Worm (Caenorhabditis elegans) whole organism, young adult: ENCODE data around the gene Y64G10A.2.

Source experiments
- B0019.2 ChIP-seq: fragments of 200-800 bp; sonication (Bioruptor generic); conservative IDR thresholded peaks from 2 replicates; pipeline ENCODE4 v1.3.6; 2022; ENCODE audit warnings: missing genetic modification reagents, missing genetic modification characterization, missing compliant biosample characterization
- C17E4.6 ChIP-seq: fragments of 200-800 bp; sonication (Bioruptor generic); IDR thresholded peaks from 2 replicates; pipeline ENCODE4 v1.3.6; 2022; ENCODE audit warnings: missing genetic modification reagents, missing genetic modification characterization, missing compliant biosample characterization
- D2030.7 ChIP-seq: fragments of 200-800 bp; sonication (Bioruptor generic); IDR thresholded peaks from 2 replicates; pipeline ENCODE4 v1.3.6; 2022; ENCODE audit warnings: missing genetic modification reagents, missing genetic modification characterization, missing compliant biosample characterization
- F10E7.11 ChIP-seq: sonication (generic microtip); optimal IDR thresholded peaks from 2 replicates; lab custom pipeline; 2017; ENCODE audit warnings: mild to moderate bottlenecking, missing genetic modification characterization, moderate library complexity, missing compliant biosample characterization
- F33H1.4 ChIP-seq: fragments of 200-800 bp; sonication (Bioruptor generic); IDR thresholded peaks from 2 replicates; pipeline ENCODE4 v1.3.6; 2022; ENCODE audit warnings: missing genetic modification reagents, missing genetic modification characterization, missing compliant biosample characterization
- F57A8.1 ChIP-seq: fragments of 200-800 bp; sonication (Bioruptor generic); optimal IDR thresholded peaks from 2 replicates; lab custom pipeline; 2018; ENCODE audit warnings: mild to moderate bottlenecking, missing genetic modification characterization, moderate library complexity, missing compliant biosample characterization
- F57C9.4 ChIP-seq: sonication (generic microtip); optimal IDR thresholded peaks from 2 replicates; lab custom pipeline; 2017; ENCODE audit warnings: mild to moderate bottlenecking, missing genetic modification characterization, missing compliant biosample characterization
- Y53F4B.3 ChIP-seq: fragments of 200-800 bp; sonication (Bioruptor generic); IDR thresholded peaks from 2 replicates; pipeline ENCODE4 v1.3.6; 2022; ENCODE audit warnings: missing genetic modification reagents, missing genetic modification characterization, missing compliant biosample characterization
- Y79H2A.3 ChIP-seq: fragments of 200-800 bp; sonication (Bioruptor generic); conservative IDR thresholded peaks from 2 replicates; pipeline ENCODE4 v1.3.6; 2022; ENCODE audit warnings: missing genetic modification reagents, missing genetic modification characterization, missing compliant biosample characterization
- Y95B8A.8 ChIP-seq: fragments of 200-800 bp; sonication (Bioruptor generic); IDR thresholded peaks from 2 replicates; pipeline ENCODE4 v1.3.6; 2022; ENCODE audit warnings: missing genetic modification reagents, missing genetic modification characterization, missing compliant biosample characterization
- ama-1 ChIP-seq, 3 experiments: fragments of 150-350 bp in 1 of 3; sonication (generic microtip) in 2 of 3; optimal IDR thresholded peaks; 2 replicates each; lab custom pipeline; 2014 to 2018; ENCODE audit warnings: missing biosample characterization in 2 of 3, missing genetic modification characterization in 2 of 3, missing genetic modification reagents in 2 of 3
- atf-7 ChIP-seq: sonication (generic microtip); optimal IDR thresholded peaks from 2 replicates; lab custom pipeline; 2017; ENCODE audit warnings: mild to moderate bottlenecking, missing genetic modification characterization, missing compliant biosample characterization
- athp-1 ChIP-seq: sonication (generic microtip); optimal IDR thresholded peaks from 2 replicates; lab custom pipeline; 2017; ENCODE audit warnings: mild to moderate bottlenecking, missing genetic modification characterization, missing compliant biosample characterization
- attf-3 ChIP-seq: fragments of 200-800 bp; sonication (Bioruptor generic); conservative IDR thresholded peaks from 2 replicates; pipeline ENCODE4 v1.3.6; 2022; ENCODE audit warnings: missing genetic modification reagents, missing genetic modification characterization, missing compliant biosample characterization
- attf-6 ChIP-seq: fragments of 200-800 bp; sonication (Bioruptor generic); IDR thresholded peaks from 2 replicates; pipeline ENCODE4 v1.3.6; 2022; ENCODE audit warnings: missing genetic modification reagents, missing genetic modification characterization, missing compliant biosample characterization
- cebp-1 ChIP-seq, 2 experiments: fragments of 200-800 bp in 1 of 2; sonication (Bioruptor generic) in 1 of 2; sonication (generic microtip) in 1 of 2; IDR thresholded peaks in 1 of 2; optimal IDR thresholded peaks in 1 of 2; 2 replicates each; pipeline versions ENCODE4 v1.3.6 to Lab custom; 2017 to 2022; ENCODE audit warnings: missing compliant biosample characterization in 2 of 2, missing genetic modification characterization in 2 of 2, mild to moderate bottlenecking in 1 of 2, missing genetic modification reagents in 1 of 2, moderate library complexity in 1 of 2
- ceh-27 ChIP-seq: fragments of 200-800 bp; sonication (Bioruptor generic); optimal IDR thresholded peaks from 2 replicates; lab custom pipeline; 2018; ENCODE audit warnings: mild to moderate bottlenecking, missing genetic modification characterization, moderate library complexity, missing compliant biosample characterization
- ceh-79 ChIP-seq: sonication (generic microtip); optimal IDR thresholded peaks from 2 replicates; lab custom pipeline; 2017; ENCODE audit warnings: mild to moderate bottlenecking, missing genetic modification characterization, missing compliant biosample characterization
- die-1 ChIP-seq: sonication (generic microtip); optimal IDR thresholded peaks from 2 replicates; lab custom pipeline; 2016; ENCODE audit warnings: missing genotype, mild to moderate bottlenecking, missing genetic modification characterization, missing compliant biosample characterization
- fkh-3 ChIP-seq: sonication (generic microtip); optimal IDR thresholded peaks from 2 replicates; lab custom pipeline; 2016; ENCODE audit warnings: mild to moderate bottlenecking, missing genetic modification characterization, missing compliant biosample characterization
- gei-17 ChIP-seq: fragments of 200-800 bp; sonication (Bioruptor generic); optimal IDR thresholded peaks from 2 replicates; lab custom pipeline; 2018; ENCODE audit warnings: mild to moderate bottlenecking, missing genetic modification characterization, missing compliant biosample characterization
- hmg-20 ChIP-seq: fragments of 200-800 bp; sonication (Bioruptor generic); IDR thresholded peaks from 2 replicates; pipeline ENCODE4 v1.3.6; 2022; ENCODE audit warnings: missing genetic modification reagents, missing genetic modification characterization, missing compliant biosample characterization
- let-526 ChIP-seq: fragments of 200-800 bp; sonication (Bioruptor generic); IDR thresholded peaks from 2 replicates; pipeline ENCODE4 v1.3.6; 2022; ENCODE audit warnings: missing genetic modification reagents, missing genetic modification characterization, missing compliant biosample characterization
- lin-35 ChIP-seq, 3 experiments: fragments of 150-350 bp in 2 of 3; sonication (generic microtip) in 1 of 3; optimal IDR thresholded peaks; 2 replicates each; lab custom pipeline; 2014 to 2018; ENCODE audit warnings: missing biosample characterization in 3 of 3, missing genetic modification characterization in 3 of 3, missing genetic modification reagents in 3 of 3
- lin-40 ChIP-seq: sonication (generic microtip); optimal IDR thresholded peaks from 2 replicates; lab custom pipeline; 2016; ENCODE audit warnings: missing genetic modification characterization, mild to moderate bottlenecking, missing compliant biosample characterization, missing genotype, missing genetic modification reagents
- lin-54 ChIP-seq: fragments of 200-800 bp; sonication (Bioruptor generic); optimal IDR thresholded peaks from 2 replicates; lab custom pipeline; 2018; ENCODE audit warnings: mild to moderate bottlenecking, missing genetic modification characterization, missing compliant biosample characterization
- lir-1 ChIP-seq: fragments of 200-800 bp; sonication (Bioruptor generic); conservative IDR thresholded peaks from 2 replicates; pipeline ENCODE4 v1.3.6; 2022; ENCODE audit warnings: missing genetic modification reagents, missing genetic modification characterization, missing compliant biosample characterization
- lsl-1 ChIP-seq: fragments of 200-800 bp; sonication (Bioruptor generic); optimal IDR thresholded peaks from 2 replicates; lab custom pipeline; 2018; ENCODE audit warnings: mild to moderate bottlenecking, missing genetic modification characterization, moderate library complexity, missing compliant biosample characterization
- lsy-27 ChIP-seq: sonication (generic microtip); optimal IDR thresholded peaks from 2 replicates; lab custom pipeline; 2017; ENCODE audit warnings: missing genetic modification characterization, mild to moderate bottlenecking, missing compliant biosample characterization, antibody characterized with exemption, missing genotype, borderline replicate concordance; ENCODE audit not compliant: insufficient read depth
- mcd-1 ChIP-seq: fragments of 200-800 bp; sonication (Bioruptor generic); IDR thresholded peaks from 2 replicates; pipeline ENCODE4 v1.3.6; 2022; ENCODE audit warnings: missing genetic modification reagents, missing genetic modification characterization, missing compliant biosample characterization
- mel-28 ChIP-seq: sonication (generic microtip); optimal IDR thresholded peaks from 2 replicates; lab custom pipeline; 2016; ENCODE audit warnings: borderline replicate concordance, mild to moderate bottlenecking, missing genetic modification characterization, missing compliant biosample characterization
- nfya-2 ChIP-seq: fragments of 200-800 bp; sonication (Bioruptor generic); IDR thresholded peaks from 2 replicates; pipeline ENCODE4 v1.3.6; 2022; ENCODE audit warnings: missing genetic modification reagents, missing genetic modification characterization, missing compliant biosample characterization
- nfyb-1 ChIP-seq: fragments of 200-800 bp; sonication (Bioruptor generic); IDR thresholded peaks from 2 replicates; pipeline ENCODE4 v1.3.6; 2022; ENCODE audit warnings: missing genetic modification reagents, missing genetic modification characterization, missing compliant biosample characterization
- nhr-179 ChIP-seq: sonication (generic microtip); optimal IDR thresholded peaks from 2 replicates; lab custom pipeline; 2016; ENCODE audit warnings: mild to moderate bottlenecking, missing genetic modification characterization, missing compliant biosample characterization
- rpc-1 ChIP-seq, 2 experiments: fragments of 150-350 bp in 1 of 2; sonication (generic microtip) in 1 of 2; optimal IDR thresholded peaks; 2 replicates each; lab custom pipeline; 2014 to 2018; ENCODE audit warnings: missing biosample characterization in 1 of 2, missing genetic modification characterization in 1 of 2, missing genetic modification reagents in 1 of 2, missing genotype in 1 of 2
- sdz-38 ChIP-seq: sonication (generic microtip); optimal IDR thresholded peaks from 2 replicates; lab custom pipeline; 2016; ENCODE audit warnings: missing genotype, missing genetic modification characterization, missing compliant biosample characterization
- snpc-1.3 ChIP-seq: sonication (generic microtip); optimal IDR thresholded peaks from 2 replicates; lab custom pipeline; 2017; ENCODE audit warnings: missing genetic modification characterization, mild to moderate bottlenecking, missing compliant biosample characterization, antibody characterized with exemption, moderate library complexity, missing genotype, missing genetic modification reagents; ENCODE audit not compliant: insufficient read depth
- somi-1 ChIP-seq: fragments of 200-800 bp; sonication (Bioruptor generic); optimal IDR thresholded peaks from 2 replicates; lab custom pipeline; 2018; ENCODE audit warnings: mild to moderate bottlenecking, missing genetic modification characterization, missing compliant biosample characterization
- tlf-1 ChIP-seq: fragments of 200-800 bp; sonication (Bioruptor generic); optimal IDR thresholded peaks from 2 replicates; lab custom pipeline; 2018; ENCODE audit warnings: mild to moderate bottlenecking, missing genetic modification characterization, missing compliant biosample characterization
- unc-130 ChIP-seq: sonication (generic microtip); optimal IDR thresholded peaks from 2 replicates; lab custom pipeline; 2016; ENCODE audit warnings: missing genetic modification reagents, missing genetic modification characterization, missing compliant biosample characterization
- xnd-1 ChIP-seq: sonication (generic microtip); optimal IDR thresholded peaks from 2 replicates; lab custom pipeline; 2016; ENCODE audit warnings: missing genotype, missing genetic modification reagents, missing genetic modification characterization, missing compliant biosample characterization
- zfh-2 ChIP-seq: fragments of 200-800 bp; sonication (Bioruptor generic); conservative IDR thresholded peaks from 2 replicates; pipeline ENCODE4 v1.3.6; 2022; ENCODE audit warnings: missing genetic modification reagents, missing genetic modification characterization, missing compliant biosample characterization
- ztf-22 ChIP-seq: fragments of 200-800 bp; sonication (Bioruptor generic); optimal IDR thresholded peaks from 2 replicates; lab custom pipeline; 2018; ENCODE audit warnings: mild to moderate bottlenecking, missing genetic modification characterization, moderate library complexity, missing compliant biosample characterization

Gene Y64G10A.2

DNA sequence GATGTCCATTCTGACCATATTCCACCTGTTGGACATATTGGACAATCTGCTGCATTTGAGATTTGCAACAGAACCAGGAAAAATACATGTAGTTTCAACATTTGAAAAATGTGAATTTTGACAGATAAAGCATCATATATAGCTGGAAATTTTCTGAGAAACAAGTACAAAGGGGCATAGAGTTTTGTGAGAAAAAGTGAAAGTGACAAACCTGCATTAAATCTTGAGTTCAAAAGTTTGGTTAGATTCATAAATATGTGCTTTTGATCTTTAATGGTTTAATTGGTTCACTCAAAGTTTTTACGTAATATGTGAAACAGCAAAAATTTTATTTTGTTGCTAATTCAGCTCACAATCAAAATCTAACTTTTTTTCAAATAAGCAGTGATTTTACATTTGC is 16.2 kb downstream of the Y64G10A.2 start, which contains the start of gene F02H6.7:
TSS of gene F02H6.7 (minus strand) at position 101 of the 400 bp plus-strand sequence.
- TF ChIP-seq lsy-27 (no peak), cebp-1 (GFP tag; IDR thresholded peaks at IDR 0.05; lab: Robert Waterston, UW) (no peak), cebp-1 (tag; optimal IDR thresholded peaks at IDR 0.05; lab: Kevin White, UChicago) (no peak), ztf-22 (GFP tag; lab: Kevin White, UChicago) (no peak), F10E7.11 (tag; lab: Kevin White, UChicago) (no peak), Y79H2A.3 (GFP tag; lab: Robert Waterston, UW) (no peak), snpc-1.3 (no peak), atf-7 (no peak)

DNA sequence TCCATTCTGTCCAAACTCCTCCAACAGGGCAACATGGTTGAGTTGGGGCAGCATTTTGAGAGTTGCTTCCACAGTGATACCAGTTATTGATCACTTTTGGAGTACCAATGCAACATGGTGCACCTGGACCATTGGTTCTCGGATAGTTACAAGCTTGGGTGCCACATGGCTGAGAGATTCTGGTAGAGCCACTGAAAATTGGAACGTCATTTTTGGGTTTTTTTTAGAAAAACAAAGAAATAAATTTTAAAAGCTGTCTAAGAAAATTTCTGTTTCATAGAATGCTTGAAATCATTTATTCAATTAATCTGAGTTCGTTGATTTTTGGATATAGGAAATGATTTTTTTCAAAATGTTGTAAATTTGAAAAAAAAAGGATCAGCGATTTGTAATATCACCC is 17.1 kb downstream of the Y64G10A.2 start:
- no peak for TF ChIP-seq lir-1 (GFP tag; lab: Robert Waterston, UW)
- TF ChIP-seq lin-40: no peak
- no peak for TF ChIP-seq mcd-1
- no peak for TF ChIP-seq F57C9.4 (tag; lab: Kevin White, UChicago)
- TF ChIP-seq attf-6: 0 out of 2 replicates have a peak, but pooled peaks have one; percentile 21
- TF ChIP-seq Y53F4B.3 (GFP tag; lab: Robert Waterston, UW): no peak
- TF ChIP-seq unc-130: no peak
- TF ChIP-seq gei-17 (GFP tag; lab: Kevin White, UChicago): no peak

DNA sequence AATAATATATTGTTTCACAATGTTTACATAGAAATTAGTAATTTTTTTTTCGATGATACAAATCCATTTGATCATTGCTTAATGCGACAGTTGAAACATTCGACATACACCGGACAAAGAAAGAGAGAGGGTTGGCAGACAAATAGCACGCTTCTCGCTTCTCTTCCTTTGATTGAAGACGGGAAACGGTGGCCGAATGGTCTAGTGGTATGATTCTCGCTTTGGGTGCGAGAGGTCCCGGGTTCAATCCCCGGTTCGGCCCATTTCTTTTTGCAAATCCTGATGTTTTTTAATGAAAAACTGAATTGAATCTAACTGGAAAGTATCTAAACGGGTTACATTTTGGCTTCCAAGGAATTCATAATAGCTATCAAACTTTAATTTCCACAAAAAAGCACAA is 19.3 kb downstream of the Y64G10A.2 start:
- TF ChIP-seq D2030.7 (GFP tag; lab: Robert Waterston, UW) (peak; percentile 76), ceh-27 (GFP tag; lab: Kevin White, UChicago) (no peak), sdz-38 (tag; lab: Kevin White, UChicago) (no peak), lin-54 (GFP tag; lab: Kevin White, UChicago) (peak; percentile 67), F33H1.4 (GFP tag; lab: Robert Waterston, UW) (peak; percentile 58), snpc-1.3 (peak; percentile 88), die-1 (peak; percentile 91), nfya-2 (GFP tag; lab: Robert Waterston, UW) (no peak), lin-35 (GFP tag; optimal IDR thresholded peaks at IDR 0.05; lab: Kevin White, UChicago) (peak in 1 of 3 experiments; percentile 53), zfh-2 (no peak), mel-28 (tag; lab: Kevin White, UChicago) (no peak), Y95B8A.8 (GFP tag; lab: Robert Waterston, UW) (no peak), let-526 (GFP tag; lab: Robert Waterston, UW) (0 out of 2 replicates have a peak, but pooled peaks have one; percentile 46), xnd-1 (tag; lab: Kevin White, UChicago) (no peak), ama-1 (optimal IDR thresholded peaks at IDR 0.05; lab: Kevin White, UChicago) (no peak), ama-1 (GFP tag; optimal IDR thresholded peaks at IDR 0.05; lab: Kevin White, UChicago) (peak; percentile 33 to 86), attf-3 (GFP tag; lab: Robert Waterston, UW) (no peak), B0019.2 (0 out of 2 replicates have a peak, but pooled peaks have one; percentile 40), rpc-1 (optimal IDR thresholded peaks at IDR 0.05; lab: Kevin White, UChicago) (peak; percentile 69), rpc-1 (tag; optimal IDR thresholded peaks at IDR 0.05; lab: Kevin White, UChicago) (peak; percentile 93), lsl-1 (GFP tag; lab: Kevin White, UChicago) (peak; percentile 49), C17E4.6 (GFP tag; lab: Robert Waterston, UW) (no peak), lsy-27 (peak; percentile 44), fkh-3 (tag; lab: Kevin White, UChicago) (no peak), hmg-20 (peak; percentile 56; the same call in 1 of the 2 replicates), nhr-179 (tag; lab: Kevin White, UChicago) (no peak), atf-7 (peak; percentile 34), athp-1 (tag; lab: Kevin White, UChicago) (peak; percentile 23), nfyb-1 (GFP tag; lab: Robert Waterston, UW) (peak; percentile 77), tlf-1 (GFP tag; lab: Kevin White, UChicago) (peak; percentile 27), ceh-79 (tag; lab: Kevin White, UChicago) (no peak), F57A8.1 (GFP tag; lab: Kevin White, UChicago) (peak; percentile 71), somi-1 (GFP tag; lab: Kevin White, UChicago) (peak; percentile 16)
